Worm (Caenorhabditis elegans) whole organism, young adult: ENCODE data around the gene clec-234.

Experiments
- attf-3 ChIP-seq: fragments of 200-800 bp; sonication (Bioruptor generic); conservative IDR thresholded peaks from 2 replicates; pipeline ENCODE4 v1.3.6; 2022; ENCODE audit warnings: missing genetic modification reagents, missing genetic modification characterization, missing compliant biosample characterization
- hsf-1 ChIP-seq: fragments of 200-800 bp; sonication (Bioruptor generic); IDR thresholded peaks from 2 replicates; pipeline ENCODE4 v1.3.6; 2022; ENCODE audit warnings: missing genetic modification reagents, missing genetic modification characterization, missing compliant biosample characterization
- unc-130 ChIP-seq: sonication (generic microtip); optimal IDR thresholded peaks from 2 replicates; lab custom pipeline; 2016; ENCODE audit warnings: missing genetic modification reagents, missing genetic modification characterization, missing compliant biosample characterization

DNA sequence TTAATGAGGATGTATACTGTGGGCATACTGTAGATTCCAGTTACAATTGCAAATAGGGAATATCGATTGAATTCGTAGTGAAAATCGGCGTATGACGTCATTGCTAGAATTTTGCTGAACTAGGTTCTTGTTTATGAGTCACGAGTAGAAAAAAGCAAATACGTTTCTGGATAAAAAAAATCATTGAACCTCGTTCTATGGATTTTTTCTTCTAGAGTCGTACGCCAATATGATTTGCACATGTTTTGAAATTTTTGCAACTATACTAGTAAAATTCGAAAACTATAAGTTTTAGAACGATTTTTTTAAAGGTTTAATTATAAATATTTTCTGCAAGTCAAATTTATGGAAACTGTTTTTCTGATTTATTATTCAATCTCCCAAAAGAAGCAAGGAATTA is 34.5 kb upstream of the clec-234 start, which contains the start of gene sru-44:
- no peak for TF ChIP-seq attf-3 (GFP tag; lab: Robert Waterston, UW)
- no peak for TF ChIP-seq unc-130
- no peak for TF ChIP-seq hsf-1 (GFP tag; lab: Robert Waterston, UW)
